Worm (Caenorhabditis elegans) whole organism, young adult: ENCODE measurements around the gene ZK822.9.

ENCODE experiments used
- B0336.3 ChIP-seq: fragments of 200-800 bp; sonication (Bioruptor generic); IDR thresholded peaks from 2 replicates; pipeline ENCODE4 v1.3.6; 2022; ENCODE audit warnings: missing genetic modification characterization, missing compliant biosample characterization
- D2030.7 ChIP-seq: fragments of 200-800 bp; sonication (Bioruptor generic); IDR thresholded peaks from 2 replicates; pipeline ENCODE4 v1.3.6; 2022; ENCODE audit warnings: missing genetic modification reagents, missing genetic modification characterization, missing compliant biosample characterization
- F10E7.11 ChIP-seq: sonication (generic microtip); optimal IDR thresholded peaks from 2 replicates; lab custom pipeline; 2017; ENCODE audit warnings: mild to moderate bottlenecking, missing genetic modification characterization, moderate library complexity, missing compliant biosample characterization
- F33H1.4 ChIP-seq: fragments of 200-800 bp; sonication (Bioruptor generic); IDR thresholded peaks from 2 replicates; pipeline ENCODE4 v1.3.6; 2022; ENCODE audit warnings: missing genetic modification reagents, missing genetic modification characterization, missing compliant biosample characterization
- F57C9.4 ChIP-seq: sonication (generic microtip); optimal IDR thresholded peaks from 2 replicates; lab custom pipeline; 2017; ENCODE audit warnings: mild to moderate bottlenecking, missing genetic modification characterization, missing compliant biosample characterization
- Y53F4B.3 ChIP-seq: fragments of 200-800 bp; sonication (Bioruptor generic); IDR thresholded peaks from 2 replicates; pipeline ENCODE4 v1.3.6; 2022; ENCODE audit warnings: missing genetic modification reagents, missing genetic modification characterization, missing compliant biosample characterization
- Y53G8AR.9 ChIP-seq: fragments of 200-800 bp; sonication (Bioruptor generic); conservative IDR thresholded peaks from 2 replicates; pipeline ENCODE4 v1.3.6; 2022; ENCODE audit warnings: missing genetic modification reagents, missing genetic modification characterization, missing compliant biosample characterization
- Y79H2A.3 ChIP-seq: fragments of 200-800 bp; sonication (Bioruptor generic); conservative IDR thresholded peaks from 2 replicates; pipeline ENCODE4 v1.3.6; 2022; ENCODE audit warnings: missing genetic modification reagents, missing genetic modification characterization, missing compliant biosample characterization
- akir-1 ChIP-seq: fragments of 200-800 bp; sonication (Bioruptor generic); optimal IDR thresholded peaks from 2 replicates; lab custom pipeline; 2018; ENCODE audit warnings: mild to moderate bottlenecking, missing genetic modification characterization, moderate library complexity, missing compliant biosample characterization
- atf-7 ChIP-seq: sonication (generic microtip); optimal IDR thresholded peaks from 2 replicates; lab custom pipeline; 2017; ENCODE audit warnings: mild to moderate bottlenecking, missing genetic modification characterization, missing compliant biosample characterization
- attf-6 ChIP-seq: fragments of 200-800 bp; sonication (Bioruptor generic); IDR thresholded peaks from 2 replicates; pipeline ENCODE4 v1.3.6; 2022; ENCODE audit warnings: missing genetic modification reagents, missing genetic modification characterization, missing compliant biosample characterization
- cebp-1 ChIP-seq, 2 experiments: fragments of 200-800 bp in 1 of 2; sonication (Bioruptor generic) in 1 of 2; sonication (generic microtip) in 1 of 2; IDR thresholded peaks in 1 of 2; optimal IDR thresholded peaks in 1 of 2; 2 replicates each; pipeline versions ENCODE4 v1.3.6 to Lab custom; 2017 to 2022; ENCODE audit warnings: missing compliant biosample characterization in 2 of 2, missing genetic modification characterization in 2 of 2, mild to moderate bottlenecking in 1 of 2, missing genetic modification reagents in 1 of 2, moderate library complexity in 1 of 2
- chd-7 ChIP-seq: sonication (generic microtip); optimal IDR thresholded peaks from 2 replicates; lab custom pipeline; 2016; ENCODE audit warnings: mild to moderate bottlenecking, missing genetic modification characterization, moderate library complexity, missing compliant biosample characterization
- die-1 ChIP-seq: sonication (generic microtip); optimal IDR thresholded peaks from 2 replicates; lab custom pipeline; 2016; ENCODE audit warnings: missing genotype, mild to moderate bottlenecking, missing genetic modification characterization, missing compliant biosample characterization
- dox-1 ChIP-seq: fragments of 200-800 bp; sonication (Bioruptor generic); IDR thresholded peaks from 2 replicates; pipeline ENCODE4 v1.3.6; 2022; ENCODE audit warnings: missing genetic modification reagents, missing genetic modification characterization, missing compliant biosample characterization
- egl-44 ChIP-seq: fragments of 200-800 bp; sonication (Bioruptor generic); IDR thresholded peaks from 2 replicates; pipeline ENCODE4 v1.3.6; 2022; ENCODE audit warnings: missing genetic modification reagents, missing genetic modification characterization, missing compliant biosample characterization
- ekl-4 ChIP-seq: fragments of 200-800 bp; sonication (Bioruptor generic); IDR thresholded peaks from 2 replicates; pipeline ENCODE4 v1.3.6; 2022; ENCODE audit warnings: missing genetic modification reagents, missing genetic modification characterization, missing compliant biosample characterization
- lag-1 ChIP-seq: fragments of 200-800 bp; sonication (Bioruptor generic); IDR thresholded peaks from 2 replicates; pipeline ENCODE4 v1.3.6; 2022; ENCODE audit warnings: missing genetic modification reagents, missing genetic modification characterization, missing compliant biosample characterization
- let-607 ChIP-seq, 2 experiments: fragments of 200-800 bp in 1 of 2; sonication (Bioruptor generic) in 1 of 2; sonication (generic microtip) in 1 of 2; optimal IDR thresholded peaks; 2 replicates each; lab custom pipeline; 2016 to 2018; ENCODE audit warnings: mild to moderate bottlenecking in 2 of 2, missing compliant biosample characterization in 2 of 2, missing genetic modification characterization in 2 of 2, moderate library complexity in 2 of 2, missing genotype in 1 of 2
- lsy-27 ChIP-seq: sonication (generic microtip); optimal IDR thresholded peaks from 2 replicates; lab custom pipeline; 2017; ENCODE audit warnings: missing genetic modification characterization, mild to moderate bottlenecking, missing compliant biosample characterization, antibody characterized with exemption, missing genotype, borderline replicate concordance; ENCODE audit not compliant: insufficient read depth
- madf-3 ChIP-seq: fragments of 200-800 bp; sonication (Bioruptor generic); IDR thresholded peaks from 2 replicates; pipeline ENCODE4 v1.3.6; 2022; ENCODE audit warnings: missing genetic modification reagents, missing genetic modification characterization, missing compliant biosample characterization
- madf-6 ChIP-seq: fragments of 200-800 bp; sonication (Bioruptor generic); IDR thresholded peaks from 2 replicates; pipeline ENCODE4 v1.3.6; 2022; ENCODE audit warnings: missing genetic modification reagents, missing genetic modification characterization, missing compliant biosample characterization
- mcd-1 ChIP-seq: fragments of 200-800 bp; sonication (Bioruptor generic); IDR thresholded peaks from 2 replicates; pipeline ENCODE4 v1.3.6; 2022; ENCODE audit warnings: missing genetic modification reagents, missing genetic modification characterization, missing compliant biosample characterization
- nhr-80 ChIP-seq: sonication (generic microtip); optimal IDR thresholded peaks from 2 replicates; lab custom pipeline; 2016; ENCODE audit warnings: missing genetic modification characterization, missing compliant biosample characterization
- pbrm-1 ChIP-seq: fragments of 200-800 bp; sonication (Bioruptor generic); IDR thresholded peaks from 2 replicates; pipeline ENCODE4 v1.3.6; 2022; ENCODE audit warnings: missing genetic modification reagents, missing genetic modification characterization, missing compliant biosample characterization
- repo-1 ChIP-seq: sonication (generic microtip); optimal IDR thresholded peaks from 2 replicates; lab custom pipeline; 2017; ENCODE audit warnings: mild to moderate bottlenecking, missing genetic modification characterization, missing compliant biosample characterization
- snpc-3.4 ChIP-seq: sonication (generic microtip); optimal IDR thresholded peaks from 2 replicates; lab custom pipeline; 2017; ENCODE audit warnings: missing genetic modification characterization, mild to moderate bottlenecking, missing compliant biosample characterization, antibody characterized with exemption, moderate library complexity, missing genotype, missing genetic modification reagents
- unc-62 ChIP-seq: fragments of 150-350 bp; optimal IDR thresholded peaks from 2 replicates; lab custom pipeline; 2014; ENCODE audit warnings: missing biosample characterization, missing genetic modification reagents, missing genetic modification characterization
- zfh-2 ChIP-seq: fragments of 200-800 bp; sonication (Bioruptor generic); conservative IDR thresholded peaks from 2 replicates; pipeline ENCODE4 v1.3.6; 2022; ENCODE audit warnings: missing genetic modification reagents, missing genetic modification characterization, missing compliant biosample characterization
- zim-3 ChIP-seq: sonication (generic microtip); optimal IDR thresholded peaks from 2 replicates; lab custom pipeline; 2017; ENCODE audit warnings: mild to moderate bottlenecking, missing genetic modification characterization, moderate library complexity, missing compliant biosample characterization

Gene ZK822.9

DNA sequence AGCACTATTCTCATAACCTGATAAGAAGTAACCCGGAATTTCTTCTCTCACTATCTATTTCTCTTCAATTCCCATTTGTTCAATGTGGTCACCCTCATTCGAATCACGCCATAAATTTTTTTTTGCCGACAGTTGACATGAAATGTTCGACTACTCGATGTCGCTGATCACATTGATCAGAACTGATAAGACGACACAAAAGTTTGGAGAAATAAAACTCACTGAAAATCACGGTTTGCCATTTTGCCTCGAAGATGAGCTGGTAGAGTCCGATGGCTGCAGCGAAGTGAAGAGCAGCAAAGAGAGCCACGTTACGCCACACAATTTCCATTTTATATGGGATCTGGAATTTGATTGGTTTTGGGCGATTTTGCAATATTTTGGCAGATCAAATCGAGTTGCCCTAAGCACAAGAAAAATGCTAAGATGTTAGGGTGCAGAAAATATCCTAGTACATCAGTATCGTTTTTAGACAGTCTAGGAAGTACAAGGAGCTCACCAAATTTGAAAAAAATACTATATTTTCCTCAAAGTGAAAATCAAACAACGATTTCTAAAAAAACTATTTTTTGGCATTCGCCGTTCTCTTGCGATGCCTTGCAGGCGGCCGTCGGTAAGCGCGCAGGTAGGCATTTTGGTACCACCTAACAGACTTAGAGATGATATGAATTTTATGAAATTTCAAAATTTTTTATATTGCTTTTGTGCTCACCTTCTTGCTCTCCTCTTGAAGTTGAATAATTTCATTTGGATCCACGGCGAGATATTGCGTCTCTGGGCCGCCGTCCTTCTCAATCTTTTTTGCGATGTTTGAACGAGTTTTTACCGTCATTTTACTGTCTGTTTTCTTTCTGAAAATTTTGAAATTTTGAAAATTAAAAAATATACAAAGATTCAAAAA is 660 bp upstream of the ZK822.9 start, which contains the start of gene fat-6:
Gene fat-6 (minus strand): TSS at position 851 of the 901 bp plus-strand sequence.
- TF ChIP-seq atf-7 (tag; lab: Kevin White, UChicago) = peak; percentile 8
- TF ChIP-seq snpc-3.4 (tag; lab: Kevin White, UChicago) = no peak
- TF ChIP-seq F57C9.4 (tag; lab: Kevin White, UChicago) = no peak
- no peak for TF ChIP-seq lag-1 (GFP tag; lab: Robert Waterston, UW)
- TF ChIP-seq zfh-2 (GFP tag; lab: Robert Waterston, UW) = no peak
- TF ChIP-seq madf-6 = 0 out of 2 replicates have a peak, but pooled peaks have one; percentile 11
- no peak for TF ChIP-seq Y53F4B.3 (GFP tag; lab: Robert Waterston, UW)
- TF ChIP-seq lsy-27 (tag; lab: Kevin White, UChicago) = no peak
- TF ChIP-seq F10E7.11 (tag; lab: Kevin White, UChicago) = no peak
- peak; percentile 11; the same call in 1 of the 2 replicates for TF ChIP-seq mcd-1 (GFP tag; lab: Robert Waterston, UW)
- TF ChIP-seq zim-3 = no peak
- 0 out of 2 replicates have a peak, but pooled peaks have one; percentile 65 for TF ChIP-seq madf-3
- TF ChIP-seq chd-7 (tag; lab: Kevin White, UChicago) = no peak
- TF ChIP-seq Y53G8AR.9 (GFP tag; lab: Robert Waterston, UW) = peak; percentile 58; the same call in 1 of the 2 replicates
- 0 out of 2 replicates have a peak, but pooled peaks have one; percentile 14 for TF ChIP-seq dox-1 (GFP tag; lab: Robert Waterston, UW)
- TF ChIP-seq cebp-1 (GFP tag; IDR thresholded peaks at IDR 0.05; lab: Robert Waterston, UW) = no peak
- TF ChIP-seq cebp-1 (tag; optimal IDR thresholded peaks at IDR 0.05; lab: Kevin White, UChicago) = peak; percentile 20
- no peak for TF ChIP-seq Y79H2A.3 (GFP tag; lab: Robert Waterston, UW)
- TF ChIP-seq ekl-4 (GFP tag; lab: Robert Waterston, UW) = 0 out of 2 replicates have a peak, but pooled peaks have one; percentile 30
- no peak for TF ChIP-seq die-1
- peak; percentile 43 for TF ChIP-seq nhr-80
- peak; percentile 8; the same call in 1 of the 2 replicates for TF ChIP-seq F33H1.4 (GFP tag; lab: Robert Waterston, UW)
- TF ChIP-seq akir-1 (GFP tag; lab: Kevin White, UChicago) = no peak
- TF ChIP-seq repo-1 (tag; lab: Kevin White, UChicago) = peak; percentile 75
- TF ChIP-seq B0336.3 = peak; percentile 33; the same call in 1 of the 2 replicates
- no peak for TF ChIP-seq egl-44 (GFP tag; lab: Robert Waterston, UW)
- peak; percentile 44; the same call in 1 of the 2 replicates for TF ChIP-seq pbrm-1 (GFP tag; lab: Robert Waterston, UW)

DNA sequence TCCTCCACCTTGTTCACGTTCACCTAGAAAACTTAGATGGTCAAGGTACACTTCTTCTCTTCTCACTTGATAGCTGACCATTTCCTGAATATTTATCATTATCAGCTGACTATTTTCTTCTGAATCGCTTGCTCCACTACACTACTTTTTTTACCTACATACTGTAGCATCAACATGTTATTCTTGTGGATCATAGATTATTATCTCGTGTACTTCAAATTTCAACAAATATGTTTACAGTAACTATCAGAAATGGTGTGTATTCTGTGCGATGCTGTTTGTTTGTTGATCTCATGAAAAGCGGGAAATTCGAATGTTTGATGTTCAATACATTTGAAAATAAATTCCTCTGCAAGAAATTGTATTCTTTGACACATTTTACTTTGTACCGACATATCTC is 1.2 kb downstream of the ZK822.9 start, which contains the start of gene ZK822.10:
Gene ZK822.10 (plus strand): TSS at position 231 of the 400 bp plus-strand sequence.
- TF ChIP-seq cebp-1 (GFP tag; IDR thresholded peaks at IDR 0.05; lab: Robert Waterston, UW) (no peak), cebp-1 (tag; optimal IDR thresholded peaks at IDR 0.05; lab: Kevin White, UChicago) (peak; percentile 6), attf-6 (GFP tag; lab: Robert Waterston, UW) (no peak), unc-62 (GFP tag; lab: Kevin White, UChicago) (peak; percentile 48), D2030.7 (GFP tag; lab: Robert Waterston, UW) (no peak), nhr-80 (peak; percentile 74)

DNA sequence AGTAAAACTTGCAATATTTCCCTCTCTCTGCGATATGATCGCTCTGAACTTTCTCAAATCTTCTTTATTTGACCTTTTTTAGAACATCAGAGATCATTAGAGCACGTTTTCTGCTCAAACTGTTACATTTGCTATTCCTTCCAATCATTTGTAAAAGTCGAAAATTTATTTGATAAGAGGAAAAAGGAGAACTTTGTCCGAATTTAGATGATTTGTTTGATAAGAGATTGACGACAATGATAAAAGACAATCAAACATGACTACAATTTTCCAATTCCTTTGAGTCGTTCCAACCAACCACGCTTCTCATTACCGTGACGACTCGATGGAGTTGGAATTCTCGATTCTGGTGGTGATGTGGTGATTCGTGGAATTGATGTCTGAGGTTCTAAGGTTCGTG is 2.1 kb downstream of the ZK822.9 start:
- TF ChIP-seq egl-44 (GFP tag; lab: Robert Waterston, UW) (no peak), let-607 (tag; optimal IDR thresholded peaks at IDR 0.05; lab: Kevin White, UChicago) (no peak), nhr-80 (peak; percentile 61)
